Worm (Caenorhabditis elegans): ENCODE measurements around the gene cest-17.

Gene cest-17

ce11 chrV:8238290-8238689, 35.2 kb downstream of the cest-17 start, which contains the start of gene rol-3:
Gene rol-3 (minus strand): TSS chrV:8238409.
- TF ChIP-seq C34B4.2 (tag; optimal IDR thresholded peaks at IDR 0.05): no peak
- TF ChIP-seq unc-62 (GFP tag; optimal IDR thresholded peaks at IDR 0.05): no peak
- peak; percentile 9 for TF ChIP-seq mep-1 (tag; optimal IDR thresholded peaks at IDR 0.05)
- TF ChIP-seq irx-1 (tag; optimal IDR thresholded peaks at IDR 0.05): no peak
- TF ChIP-seq ceh-8 (GFP tag; optimal IDR thresholded peaks at IDR 0.05): no peak
- no peak for TF ChIP-seq dsc-1 (tag; optimal IDR thresholded peaks at IDR 0.05)
- no peak for TF ChIP-seq vab-15 (tag; optimal IDR thresholded peaks at IDR 0.05)
- TF ChIP-seq lin-39 (tag; optimal IDR thresholded peaks at IDR 0.05): no peak
- peak; percentile 16 for TF ChIP-seq nhr-20 (tag; optimal IDR thresholded peaks at IDR 0.05)
- no peak for TF ChIP-seq ama-1 (optimal IDR thresholded peaks at IDR 0.05)
- TF ChIP-seq isw-1 (GFP tag; IDR thresholded peaks at IDR 0.05): no peak
- no peak for TF ChIP-seq aly-2 (tag; optimal IDR thresholded peaks at IDR 0.05)
- no peak for TF ChIP-seq ceh-63 (GFP tag; optimal IDR thresholded peaks at IDR 0.05)
- no peak for TF ChIP-seq dpl-1 (GFP tag; optimal IDR thresholded peaks at IDR 0.05)
- TF ChIP-seq unc-86 (tag; optimal IDR thresholded peaks at IDR 0.05): no peak
- TF ChIP-seq lin-14 (GFP tag; optimal IDR thresholded peaks at IDR 0.05): no peak
- TF ChIP-seq nhr-19 (GFP tag; conservative IDR thresholded peaks at IDR 0.05): no peak
- TF ChIP-seq nhr-76 (tag; optimal IDR thresholded peaks at IDR 0.05): no peak
- no peak for TF ChIP-seq rnt-1 (tag; optimal IDR thresholded peaks at IDR 0.05)
- TF ChIP-seq ceh-82 (tag; optimal IDR thresholded peaks at IDR 0.05): no peak
- TF ChIP-seq pqm-1 (tag; optimal IDR thresholded peaks at IDR 0.05): no peak
- peak; percentile 18 for TF ChIP-seq nhr-71 (tag; optimal IDR thresholded peaks at IDR 0.05)
- TF ChIP-seq F16B12.6 (tag; optimal IDR thresholded peaks at IDR 0.05): no peak
- peak in 1 of 2 experiments; percentile 23 for TF ChIP-seq lin-35 (GFP tag; optimal IDR thresholded peaks at IDR 0.05)
- no peak for TF ChIP-seq ceh-88 (GFP tag; IDR thresholded peaks at IDR 0.05)
- TF ChIP-seq zip-4 (GFP tag; optimal IDR thresholded peaks at IDR 0.05): no peak
- no peak for TF ChIP-seq nhr-11 (tag; optimal IDR thresholded peaks at IDR 0.05)
- no peak for TF ChIP-seq egl-13 (tag; optimal IDR thresholded peaks at IDR 0.05)
- TF ChIP-seq sox-4 (tag; optimal IDR thresholded peaks at IDR 0.05): no peak
- no peak for TF ChIP-seq mab-9 (GFP tag; IDR thresholded peaks at IDR 0.05)
- no peak for TF ChIP-seq efl-1 (optimal IDR thresholded peaks at IDR 0.05)
- TF ChIP-seq efl-1 (GFP tag; optimal IDR thresholded peaks at IDR 0.05 in 1 of 2): peak in 1 of 2 experiments; percentile 80
- TF ChIP-seq swsn-7 (tag; optimal IDR thresholded peaks at IDR 0.05): no peak
- TF ChIP-seq elt-3 (tag; optimal IDR thresholded peaks at IDR 0.05): peak in 4 of 6 experiments; percentile 15 to 63 (median 26)
- no peak for TF ChIP-seq nhr-47 (tag; optimal IDR thresholded peaks at IDR 0.05)
- no peak for TF ChIP-seq fkh-8 (tag; optimal IDR thresholded peaks at IDR 0.05)
- TF ChIP-seq snu-23 (GFP tag; optimal IDR thresholded peaks at IDR 0.05): peak; percentile 44
- TF ChIP-seq blmp-1 (tag; optimal IDR thresholded peaks at IDR 0.05): peak; percentile 42
- peak; percentile 63 for TF ChIP-seq nhr-85 (tag)
- no peak for TF ChIP-seq snpc-4 (tag; optimal IDR thresholded peaks at IDR 0.05)

ce11 chrV:8239928-8240327, 36.8 kb downstream of the cest-17 start, which contains the start of gene C16D9.3:
Gene C16D9.3 (minus strand): TSS chrV:8240028.
- no peak for TF ChIP-seq ceh-88 (GFP tag; IDR thresholded peaks at IDR 0.05)
- no peak for TF ChIP-seq lin-15B (tag; optimal IDR thresholded peaks at IDR 0.05)
- TF ChIP-seq ama-1 (optimal IDR thresholded peaks at IDR 0.05): no peak
- no peak for TF ChIP-seq nhr-20 (tag; optimal IDR thresholded peaks at IDR 0.05)
- no peak for TF ChIP-seq aha-1 (tag; optimal IDR thresholded peaks at IDR 0.05)
- no peak for TF ChIP-seq tlp-1 (tag; optimal IDR thresholded peaks at IDR 0.05)
- TF ChIP-seq F16B12.6 (tag; optimal IDR thresholded peaks at IDR 0.05): no peak
- no peak for TF ChIP-seq lin-14 (GFP tag; optimal IDR thresholded peaks at IDR 0.05)
- no peak for TF ChIP-seq egl-27 (tag; optimal IDR thresholded peaks at IDR 0.05)
- no peak for TF ChIP-seq lsy-2 (tag; optimal IDR thresholded peaks at IDR 0.05)
- no peak for TF ChIP-seq C04F5.9 (tag; optimal IDR thresholded peaks at IDR 0.05)
- TF ChIP-seq unc-86 (tag; optimal IDR thresholded peaks at IDR 0.05): no peak
- TF ChIP-seq xbp-1 (tag; optimal IDR thresholded peaks at IDR 0.05): no peak
- TF ChIP-seq efl-1 (optimal IDR thresholded peaks at IDR 0.05): no peak
- no peak for TF ChIP-seq efl-1 (GFP tag; optimal IDR thresholded peaks at IDR 0.05 in 1 of 2)
- TF ChIP-seq mef-2 (tag; optimal IDR thresholded peaks at IDR 0.05): no peak
- TF ChIP-seq elt-2 (tag; optimal IDR thresholded peaks at IDR 0.05): no peak

Data from whole organism, L1 larva.